Fruit fly (Drosophila melanogaster) whole organism, embryonic: ENCODE data around the gene CG33284.
A peak's percentile ranks its signal among the peaks of the same experiment; 100 is the strongest.

Source experiments
- BEAF-32 ChIP-seq: fragments of 200-800 bp; sonication (Bioruptor generic); optimal IDR thresholded peaks from 3 replicates; lab custom pipeline; 2017; ENCODE audit warnings: missing biosample characterization, missing genetic modification characterization, mild to moderate bottlenecking, moderate library complexity, missing genetic modification reagents
- C15 ChIP-seq: fragments of 200-800 bp; sonication (Bioruptor generic); IDR thresholded peaks from 3 replicates; pipeline ENCODE4 v1.3.6; 2022; ENCODE audit warnings: missing biosample characterization, missing genetic modification characterization
- CG13287 ChIP-seq: fragments of 200-800 bp; sonication (Bioruptor generic); IDR thresholded peaks from 2 replicates; pipeline ENCODE4 v1.3.6; 2022; ENCODE audit warnings: missing biosample characterization, missing genetic modification characterization; ENCODE audit not compliant: partially characterized antibody
- CG14050 ChIP-seq: fragments of 200-800 bp; sonication (Bioruptor generic); IDR thresholded peaks from 3 replicates; pipeline ENCODE4 v1.3.6; 2022; ENCODE audit warnings: missing biosample characterization, missing genetic modification characterization
- CG14667 ChIP-seq: fragments of 200-800 bp; sonication (Bioruptor generic); IDR thresholded peaks from 2 replicates; pipeline ENCODE4 v1.3.6; 2022; ENCODE audit warnings: missing biosample characterization, missing genetic modification characterization
- CG1602 ChIP-seq: fragments of 200-800 bp; sonication (Bioruptor generic); optimal IDR thresholded peaks from 3 replicates; lab custom pipeline; 2016; ENCODE audit warnings: missing biosample characterization, missing genetic modification characterization
- CG17328 ChIP-seq: fragments of 200-800 bp; sonication (Bioruptor generic); IDR thresholded peaks from 2 replicates; pipeline ENCODE4 v1.3.6; 2022; ENCODE audit warnings: missing biosample characterization, missing genetic modification characterization
- CG31388 ChIP-seq: fragments of 200-800 bp; sonication (Bioruptor generic); optimal IDR thresholded peaks from 2 replicates; lab custom pipeline; 2016; ENCODE audit warnings: missing biosample characterization, missing genetic modification characterization
- CG34224 ChIP-seq: fragments of 200-800 bp; sonication (Bioruptor generic); IDR thresholded peaks from 3 replicates; pipeline ENCODE4 v1.3.6; 2022; ENCODE audit warnings: missing biosample characterization, missing genetic modification characterization; ENCODE audit not compliant: partially characterized antibody
- CG42726 ChIP-seq: fragments of 200-800 bp; sonication (Bioruptor generic); IDR thresholded peaks from 2 replicates; pipeline ENCODE4 v1.3.6; 2022; ENCODE audit warnings: missing biosample characterization, missing genetic modification characterization; ENCODE audit not compliant: partially characterized antibody
- CG4854 ChIP-seq: fragments of 200-800 bp; sonication (Bioruptor generic); optimal IDR thresholded peaks from 2 replicates; lab custom pipeline; 2016; ENCODE audit warnings: missing biosample characterization, missing genetic modification characterization, inconsistent platforms
- CG6813 ChIP-seq: fragments of 200-800 bp; sonication (Bioruptor generic); optimal IDR thresholded peaks from 2 replicates; lab custom pipeline; 2017; ENCODE audit warnings: missing biosample characterization, missing genetic modification characterization, mild to moderate bottlenecking, moderate library complexity, missing genetic modification reagents
- CG7987 ChIP-seq: fragments of 200-800 bp; sonication (Bioruptor generic); optimal IDR thresholded peaks from 2 replicates; lab custom pipeline; 2018; ENCODE audit warnings: missing biosample characterization, mild to moderate bottlenecking, missing genetic modification characterization, moderate library complexity
- CG8281 ChIP-seq: fragments of 200-800 bp; sonication (Bioruptor generic); optimal IDR thresholded peaks from 2 replicates; lab custom pipeline; 2018; ENCODE audit warnings: missing biosample characterization, mild to moderate bottlenecking, missing genetic modification characterization, moderate library complexity
- CG8290 ChIP-seq, 3 experiments: fragments of 200-800 bp; sonication (Bioruptor generic); optimal IDR thresholded peaks; 2 replicates each; lab custom pipeline; 2016 to 2019; ENCODE audit warnings: missing biosample characterization in 3 of 3, missing genetic modification characterization in 3 of 3, mild to moderate bottlenecking in 2 of 3, moderate library complexity in 1 of 3
- CG8765 ChIP-seq: fragments of 200-800 bp; sonication (Bioruptor generic); IDR thresholded peaks from 2 replicates; pipeline ENCODE4 v1.3.6; 2022; ENCODE audit warnings: missing biosample characterization, missing genetic modification characterization
- CG9876 ChIP-seq: fragments of 200-800 bp; sonication (Bioruptor generic); optimal IDR thresholded peaks from 2 replicates; lab custom pipeline; 2016; ENCODE audit warnings: missing biosample characterization, missing genetic modification characterization
- Dp ChIP-seq: fragments of 200-800 bp; sonication (Bioruptor generic); optimal IDR thresholded peaks from 2 replicates; lab custom pipeline; 2018; ENCODE audit warnings: missing biosample characterization, mild to moderate bottlenecking, missing genetic modification characterization, moderate library complexity
- Hmx ChIP-seq: fragments of 200-800 bp; sonication (Bioruptor generic); optimal IDR thresholded peaks from 2 replicates; lab custom pipeline; 2016; ENCODE audit warnings: missing biosample characterization, missing genetic modification characterization
- Jarid2 ChIP-seq: fragments of 200-800 bp; sonication (Bioruptor generic); optimal IDR thresholded peaks from 3 replicates; lab custom pipeline; 2017; ENCODE audit warnings: mild to moderate bottlenecking, missing biosample characterization, missing genetic modification reagents, missing genetic modification characterization
- MESR4 ChIP-seq: fragments of 200-800 bp; sonication (Bioruptor generic); optimal IDR thresholded peaks from 2 replicates; lab custom pipeline; 2018; ENCODE audit warnings: missing biosample characterization, mild to moderate bottlenecking, missing genetic modification characterization, moderate library complexity
- Max ChIP-seq: fragments of 200-800 bp; sonication (Bioruptor generic); optimal IDR thresholded peaks from 2 replicates; lab custom pipeline; 2016; ENCODE audit warnings: missing biosample characterization, mild to moderate bottlenecking, missing genetic modification characterization
- Myb ChIP-seq: fragments of 200-800 bp; sonication (Bioruptor generic); optimal IDR thresholded peaks from 2 replicates; lab custom pipeline; 2016; ENCODE audit warnings: missing biosample characterization, missing genetic modification characterization
- Nf-YB ChIP-seq: fragments of 200-800 bp; sonication (Bioruptor generic); optimal IDR thresholded peaks from 3 replicates; lab custom pipeline; 2019; ENCODE audit warnings: missing biosample characterization, mild to moderate bottlenecking, missing genetic modification characterization, moderate library complexity
- Optix ChIP-seq: fragments of 200-800 bp; sonication (Bioruptor generic); IDR thresholded peaks from 3 replicates; pipeline ENCODE4 v1.3.6; 2022; ENCODE audit warnings: missing biosample characterization, missing genetic modification characterization
- Ravus ChIP-seq: fragments of 200-800 bp; sonication (Bioruptor generic); IDR thresholded peaks from 2 replicates; pipeline ENCODE4 v1.3.6; 2022; ENCODE audit warnings: missing biosample characterization, missing genetic modification characterization
- TFAM ChIP-seq: fragments of 200-800 bp; sonication (Bioruptor generic); optimal IDR thresholded peaks from 2 replicates; lab custom pipeline; 2017; ENCODE audit warnings: missing biosample characterization, missing genetic modification characterization, inconsistent platforms
- Trl ChIP-seq, 3 experiments: fragments of >200 bp in 2 of 3; fragments of 200-800 bp in 1 of 3; sonication (Bioruptor generic) in 1 of 3; optimal IDR thresholded peaks; 2 replicates in 1 of 3; 3 replicates in 2 of 3; lab custom pipeline; 2016 to 2017; ENCODE audit warnings: missing biosample characterization in 1 of 3, missing genetic modification characterization in 1 of 3
- Xbp1 ChIP-seq: fragments of 200-800 bp; sonication (Bioruptor generic); optimal IDR thresholded peaks from 3 replicates; lab custom pipeline; 2016; ENCODE audit warnings: missing biosample characterization, mild to moderate bottlenecking, missing genetic modification characterization
- amos ChIP-seq: fragments of 200-800 bp; sonication (Bioruptor generic); IDR thresholded peaks from 2 replicates; pipeline ENCODE4 v1.3.6; 2022; ENCODE audit warnings: missing biosample characterization, missing genetic modification characterization; ENCODE audit not compliant: partially characterized antibody
- bbx ChIP-seq: fragments of 200-800 bp; sonication (Bioruptor generic); IDR thresholded peaks from 2 replicates; pipeline ENCODE4 v1.3.6; 2022; ENCODE audit warnings: missing biosample characterization, missing genetic modification characterization; ENCODE audit not compliant: partially characterized antibody
- br ChIP-seq: fragments of >200 bp; optimal IDR thresholded peaks from 2 replicates; lab custom pipeline; 2017
- chinmo ChIP-seq: fragments of 200-800 bp; sonication (Bioruptor generic); IDR thresholded peaks from 4 replicates; pipeline ENCODE4 v1.3.6; 2022; ENCODE audit warnings: missing biosample characterization, missing genetic modification characterization; ENCODE audit not compliant: partially characterized antibody
- chn ChIP-seq: fragments of 200-800 bp; sonication (Bioruptor generic); optimal IDR thresholded peaks from 2 replicates; lab custom pipeline; 2016; ENCODE audit warnings: missing biosample characterization, missing genetic modification characterization
- ci ChIP-seq: fragments of 200-800 bp; sonication (Bioruptor generic); IDR thresholded peaks from 3 replicates; pipeline ENCODE4 v1.3.6; 2022; ENCODE audit warnings: missing biosample characterization, missing genetic modification characterization
- gce ChIP-seq: fragments of 200-800 bp; sonication (Bioruptor generic); IDR thresholded peaks from 3 replicates; pipeline ENCODE4 v1.3.6; 2022; ENCODE audit warnings: missing biosample characterization, missing genetic modification characterization
- lbe ChIP-seq: fragments of 200-800 bp; sonication (Bioruptor generic); optimal IDR thresholded peaks from 2 replicates; lab custom pipeline; 2016; ENCODE audit warnings: missing biosample characterization, mild to moderate bottlenecking, missing genetic modification characterization
- luna ChIP-seq: fragments of 200-800 bp; sonication (Bioruptor generic); optimal IDR thresholded peaks from 2 replicates; lab custom pipeline; 2016; ENCODE audit warnings: missing biosample characterization, missing genetic modification characterization
- mam ChIP-seq: fragments of 200-800 bp; sonication (Bioruptor generic); optimal IDR thresholded peaks from 3 replicates; lab custom pipeline; 2016; ENCODE audit warnings: missing biosample characterization, missing genetic modification characterization
- odd ChIP-seq: fragments of 200-800 bp; sonication (Bioruptor generic); optimal IDR thresholded peaks from 2 replicates; lab custom pipeline; 2017; ENCODE audit warnings: missing biosample characterization, mild to moderate bottlenecking, missing genetic modification characterization
- pho ChIP-seq: fragments of 200-800 bp; sonication (Bioruptor generic); optimal IDR thresholded peaks from 2 replicates; lab custom pipeline; 2016; ENCODE audit warnings: missing biosample characterization, missing genetic modification characterization
- run ChIP-seq: fragments of 200-800 bp; sonication (Bioruptor generic); optimal IDR thresholded peaks from 3 replicates; lab custom pipeline; 2018; ENCODE audit warnings: missing biosample characterization, mild to moderate bottlenecking, missing genetic modification characterization
- salm ChIP-seq: fragments of 200-800 bp; sonication (Bioruptor generic); optimal IDR thresholded peaks from 2 replicates; lab custom pipeline; 2018; ENCODE audit warnings: missing biosample characterization, mild to moderate bottlenecking, missing genetic modification characterization
- schlank ChIP-seq: fragments of 200-800 bp; sonication (Bioruptor generic); optimal IDR thresholded peaks from 2 replicates; lab custom pipeline; 2018; ENCODE audit warnings: missing biosample characterization, mild to moderate bottlenecking, missing genetic modification characterization
- slou ChIP-seq: fragments of 200-800 bp; sonication (Bioruptor generic); optimal IDR thresholded peaks from 3 replicates; lab custom pipeline; 2016; ENCODE audit warnings: missing biosample characterization, missing genetic modification characterization
- sna ChIP-seq: fragments of 200-800 bp; sonication (Bioruptor generic); IDR thresholded peaks from 2 replicates; pipeline ENCODE4 v1.3.6; 2022; ENCODE audit warnings: missing biosample characterization, missing genetic modification characterization; ENCODE audit not compliant: partially characterized antibody
- sqz ChIP-seq: fragments of 200-800 bp; sonication (Bioruptor generic); optimal IDR thresholded peaks from 3 replicates; lab custom pipeline; 2018; ENCODE audit warnings: missing biosample characterization, mild to moderate bottlenecking, missing genetic modification characterization
- usp ChIP-seq: fragments of >200 bp; optimal IDR thresholded peaks from 2 replicates; lab custom pipeline; 2017; ENCODE audit warnings: missing biosample characterization, missing genetic modification characterization
- vvl ChIP-seq: fragments of 200-800 bp; sonication (Bioruptor generic); IDR thresholded peaks from 2 replicates; pipeline ENCODE4 v1.3.6; 2022; ENCODE audit warnings: missing biosample characterization, missing genetic modification characterization

The CG33284 gene

DNA sequence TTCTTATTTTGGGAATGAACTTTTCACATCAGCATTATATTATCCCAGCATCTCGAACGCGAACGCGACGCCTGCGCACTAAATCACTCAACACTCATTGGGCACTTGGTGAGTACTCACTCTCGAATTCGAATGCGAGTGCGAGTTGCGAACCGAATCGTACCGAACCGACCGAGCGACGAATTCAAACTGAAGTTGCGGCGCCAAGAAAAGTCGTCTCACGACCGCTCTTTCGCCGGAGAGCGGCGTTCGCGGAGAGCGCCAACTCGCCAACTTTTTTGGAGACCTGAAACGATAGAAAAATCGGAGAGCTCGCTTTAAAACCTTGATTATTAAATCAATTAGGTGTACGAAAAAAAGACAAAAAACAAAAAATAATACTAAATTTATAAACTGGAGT lies 23.6 kb upstream of the CG33284 start (continued):
- peak; percentile 27 for TF ChIP-seq Dp (GFP tag; lab: Kevin White, UChicago)
- no peak for TF ChIP-seq CG1602 (GFP tag; lab: Kevin White, UChicago)
- no peak for TF ChIP-seq lbe (GFP tag; lab: Kevin White, UChicago)
- TF ChIP-seq Jarid2 (GFP tag; lab: Kevin White, UChicago): peak; percentile 91
- no peak for TF ChIP-seq sqz (GFP tag; lab: Kevin White, UChicago)
- no peak for TF ChIP-seq run (tag; lab: Kevin White, UChicago)
- TF ChIP-seq gce (GFP tag; lab: Robert Waterston, UW): peak; percentile 56; the same call in 1 of the 3 replicates
- no peak for TF ChIP-seq usp (GFP tag; lab: Kevin White, UChicago)
- TF ChIP-seq MESR4 (GFP tag; lab: Kevin White, UChicago): no peak
- peak; percentile 86; the same call in 2 of the 4 replicates for TF ChIP-seq chinmo (GFP tag; lab: Robert Waterston, UW)
- TF ChIP-seq CG4854 (GFP tag; lab: Kevin White, UChicago): no peak
- TF ChIP-seq slou (GFP tag; lab: Kevin White, UChicago): no peak
- TF ChIP-seq sna: 0 out of 2 replicates have a peak, but pooled peaks have one; percentile 43
- TF ChIP-seq CG8290 (GFP tag; optimal IDR thresholded peaks at IDR 0.05; lab: Kevin White, UChicago): no peak
- TF ChIP-seq CG8290 (tag; optimal IDR thresholded peaks at IDR 0.05; lab: Kevin White, UChicago): peak in 1 of 2 experiments; percentile 34
- peak; percentile 59 for TF ChIP-seq CG42726 (GFP tag; lab: Robert Waterston, UW)
- peak; percentile 34; the same call in 1 of the 2 replicates for TF ChIP-seq vvl (GFP tag; lab: Robert Waterston, UW)
- TF ChIP-seq BEAF-32: no peak
- no peak for TF ChIP-seq CG14667 (GFP tag; lab: Robert Waterston, UW)
- TF ChIP-seq schlank (tag; lab: Kevin White, UChicago): no peak
- no peak for TF ChIP-seq mam (GFP tag; lab: Kevin White, UChicago)
- no peak for TF ChIP-seq CG6813 (GFP tag; lab: Kevin White, UChicago)
- peak; percentile 52; the same call in 2 of the 3 replicates for TF ChIP-seq ci
- TF ChIP-seq CG7987 (GFP tag; lab: Kevin White, UChicago): no peak
- TF ChIP-seq br (lab: Kevin White, UChicago): no peak
- TF ChIP-seq CG13287 (GFP tag; lab: Robert Waterston, UW): peak; percentile 46; the same call in 1 of the 2 replicates
- TF ChIP-seq Hmx (GFP tag; lab: Kevin White, UChicago): no peak
- TF ChIP-seq odd (GFP tag; lab: Kevin White, UChicago): no peak
- no peak for TF ChIP-seq chn (GFP tag; lab: Kevin White, UChicago)
- peak; percentile 6 for TF ChIP-seq Nf-YB (GFP tag; lab: Kevin White, UChicago)
- no peak for TF ChIP-seq CG31388
- no peak for TF ChIP-seq Optix (GFP tag; lab: Robert Waterston, UW)
- TF ChIP-seq Myb: no peak
- peak; percentile 36; the same call in 1 of the 2 replicates for TF ChIP-seq bbx (GFP tag; lab: Robert Waterston, UW)
- TF ChIP-seq Ravus: no peak
- TF ChIP-seq Xbp1: no peak
- TF ChIP-seq amos (GFP tag; lab: Robert Waterston, UW): peak; percentile 9; the same call in 1 of the 2 replicates
- TF ChIP-seq CG8281 (tag; lab: Kevin White, UChicago): no peak
- no peak for TF ChIP-seq CG8765 (GFP tag; lab: Robert Waterston, UW)
- TF ChIP-seq C15 (GFP tag; lab: Robert Waterston, UW): no peak
- TF ChIP-seq CG34224 (GFP tag; lab: Robert Waterston, UW): peak; percentile 29; the same call in 1 of the 3 replicates
- TF ChIP-seq pho (GFP tag; lab: Kevin White, UChicago): no peak
- no peak for TF ChIP-seq salm
- no peak for TF ChIP-seq Max (GFP tag; lab: Kevin White, UChicago)
- TF ChIP-seq TFAM: no peak
- no peak for TF ChIP-seq CG14050
- TF ChIP-seq Trl (optimal IDR thresholded peaks at IDR 0.05; lab: Kevin White, UChicago): peak; percentile 52 to 67
- no peak for TF ChIP-seq Trl (GFP tag; optimal IDR thresholded peaks at IDR 0.05; lab: Kevin White, UChicago)
- no peak for TF ChIP-seq CG17328 (GFP tag; lab: Robert Waterston, UW)
- TF ChIP-seq CG9876 (GFP tag; lab: Kevin White, UChicago): no peak
- TF ChIP-seq luna (GFP tag; lab: Kevin White, UChicago): no peak
